Worm (Caenorhabditis elegans): ENCODE measurements around the gene F33G12.7.
A peak's percentile ranks its signal among the peaks of the same experiment; 100 is the strongest.

The F33G12.7 gene

ce11 chrII:5061794-5062368 is 21.4 kb upstream of the F33G12.7 start, which contains the start of gene smc-5 (continued):
- TF ChIP-seq lin-15B (tag; optimal IDR thresholded peaks at IDR 0.05) = peak; percentile 87
- TF ChIP-seq nhr-77 (tag; optimal IDR thresholded peaks at IDR 0.05) = peak; percentile 62
- peak; percentile 28 for TF ChIP-seq aly-2 (tag; optimal IDR thresholded peaks at IDR 0.05)
- no peak for TF ChIP-seq ama-1 (optimal IDR thresholded peaks at IDR 0.05)
- TF ChIP-seq nhr-47 (tag; optimal IDR thresholded peaks at IDR 0.05) = peak; percentile 73
- TF ChIP-seq hpl-2 (GFP tag; optimal IDR thresholded peaks at IDR 0.05) = peak; percentile 8
- peak; percentile 25; the same call in 1 of the 2 replicates for TF ChIP-seq unc-98 (GFP tag; IDR thresholded peaks at IDR 0.05)
- no peak for TF ChIP-seq efl-3 (GFP tag; optimal IDR thresholded peaks at IDR 0.05)
- TF ChIP-seq ceh-88 (GFP tag; IDR thresholded peaks at IDR 0.05) = peak; percentile 46; the same call in 1 of the 2 replicates
- peak in 1 of 2 experiments; percentile 48 for TF ChIP-seq ztf-11 (tag; optimal IDR thresholded peaks at IDR 0.05)
- TF ChIP-seq ceh-82 (tag; optimal IDR thresholded peaks at IDR 0.05) = peak in 2 of 3 experiments; percentile 37 to 79
- TF ChIP-seq sox-4 (tag; optimal IDR thresholded peaks at IDR 0.05) = peak; percentile 16
- no peak for TF ChIP-seq C04F5.9 (tag; optimal IDR thresholded peaks at IDR 0.05)
- TF ChIP-seq swsn-7 (tag; optimal IDR thresholded peaks at IDR 0.05) = peak; percentile 59
- peak; percentile 57 for TF ChIP-seq tbx-2 (tag; optimal IDR thresholded peaks at IDR 0.05)
- TF ChIP-seq dsc-1 (tag; optimal IDR thresholded peaks at IDR 0.05) = peak; percentile 39
- TF ChIP-seq ztf-4 (tag; optimal IDR thresholded peaks at IDR 0.05) = no peak
- no peak for TF ChIP-seq grh-1 (GFP tag; IDR thresholded peaks at IDR 0.05)
- peak; percentile 45 for TF ChIP-seq unc-130 (tag; optimal IDR thresholded peaks at IDR 0.05)
- TF ChIP-seq hlh-4 (tag; optimal IDR thresholded peaks at IDR 0.05) = no peak
- TF ChIP-seq dpl-1 (GFP tag; optimal IDR thresholded peaks at IDR 0.05) = peak; percentile 82 to 91 (median 84)
- TF ChIP-seq nhr-237 (tag; optimal IDR thresholded peaks at IDR 0.05) = no peak
- TF ChIP-seq ceh-90 (tag; optimal IDR thresholded peaks at IDR 0.05) = no peak
- peak; percentile 75 for TF ChIP-seq fkh-8 (tag; optimal IDR thresholded peaks at IDR 0.05)
- no peak for TF ChIP-seq mab-9 (GFP tag; IDR thresholded peaks at IDR 0.05)
- peak; percentile 56 for TF ChIP-seq xbp-1 (tag; optimal IDR thresholded peaks at IDR 0.05)
- no peak for TF ChIP-seq sptf-1 (tag; optimal IDR thresholded peaks at IDR 0.05)
- peak; percentile 71 for TF ChIP-seq blmp-1 (tag; optimal IDR thresholded peaks at IDR 0.05)
- no peak for TF ChIP-seq hlh-17 (GFP tag; optimal IDR thresholded peaks at IDR 0.05; ENCODE audit: borderline replicate concordance)
- no peak for TF ChIP-seq ets-5 (GFP tag; IDR thresholded peaks at IDR 0.05)
- peak; percentile 73 for TF ChIP-seq lir-3 (tag; optimal IDR thresholded peaks at IDR 0.05; ENCODE audit: poor library complexity)
- TF ChIP-seq C34B4.2 (tag; optimal IDR thresholded peaks at IDR 0.05) = no peak
- peak; percentile 71 for TF ChIP-seq isw-1 (GFP tag; IDR thresholded peaks at IDR 0.05)
- TF ChIP-seq skn-1 (tag; optimal IDR thresholded peaks at IDR 0.05) = peak; percentile 89
- TF ChIP-seq fkh-10 (GFP tag; optimal IDR thresholded peaks at IDR 0.05) = peak; percentile 24
- TF ChIP-seq mef-2 (tag; optimal IDR thresholded peaks at IDR 0.05) = peak; percentile 51
- TF ChIP-seq unc-30 (tag; optimal IDR thresholded peaks at IDR 0.05) = no peak
- TF ChIP-seq zip-4 (GFP tag; optimal IDR thresholded peaks at IDR 0.05) = no peak
- no peak for TF ChIP-seq ces-1 (GFP tag; optimal IDR thresholded peaks at IDR 0.05)
- TF ChIP-seq jun-1 (tag; optimal IDR thresholded peaks at IDR 0.05) = peak; percentile 32
- TF ChIP-seq nhr-11 (tag; optimal IDR thresholded peaks at IDR 0.05) = no peak
- peak; percentile 71 to 94 for TF ChIP-seq lsy-2 (tag; optimal IDR thresholded peaks at IDR 0.05)
- TF ChIP-seq nhr-84 (tag; optimal IDR thresholded peaks at IDR 0.05) = no peak
- no peak for TF ChIP-seq alr-1 (tag; optimal IDR thresholded peaks at IDR 0.05; ENCODE audit: borderline replicate concordance)
- no peak for TF ChIP-seq pqm-1 (tag; optimal IDR thresholded peaks at IDR 0.05)
- peak; percentile 84 to 94 for TF ChIP-seq lin-35 (GFP tag; optimal IDR thresholded peaks at IDR 0.05)
- TF ChIP-seq pax-3 (tag; optimal IDR thresholded peaks at IDR 0.05) = peak; percentile 53
- TF ChIP-seq nhr-20 (tag; optimal IDR thresholded peaks at IDR 0.05) = peak; percentile 66
- TF ChIP-seq egl-13 (tag; optimal IDR thresholded peaks at IDR 0.05) = no peak
- peak; percentile 75 for TF ChIP-seq nhr-71 (tag; optimal IDR thresholded peaks at IDR 0.05)
- TF ChIP-seq unc-86 (tag; optimal IDR thresholded peaks at IDR 0.05) = peak; percentile 49
- no peak for TF ChIP-seq zag-1 (tag; optimal IDR thresholded peaks at IDR 0.05)
- TF ChIP-seq snpc-4 (tag; optimal IDR thresholded peaks at IDR 0.05) = peak; percentile 63

All from whole organism, L1 larva.